Worm (Caenorhabditis elegans) whole organism, L4 larva: Measurements from ENCODE around the gene F58B4.2.

Source experiments
- D1046.2 ChIP-seq: fragments of 200-800 bp; sonication (Bioruptor generic); IDR thresholded peaks from 2 replicates; pipeline ENCODE4 v1.3.6; 2022; ENCODE audit warnings: missing genetic modification characterization, missing compliant biosample characterization
- F44E2.7 ChIP-seq: fragments of 200-800 bp; sonication (Bioruptor generic); IDR thresholded peaks from 2 replicates; pipeline ENCODE4 v2.1.2; 2022; ENCODE audit warnings: missing genetic modification characterization, missing compliant biosample characterization
- R02D3.7 ChIP-seq: fragments of 150-350 bp; sonication (generic microtip); optimal IDR thresholded peaks from 3 replicates; lab custom pipeline; 2014; ENCODE audit warnings: missing biosample characterization, missing genetic modification characterization
- Y105C5A.15 ChIP-seq: fragments of 200-800 bp; sonication (Bioruptor generic); IDR thresholded peaks from 2 replicates; pipeline ENCODE4 v1.3.6; 2022; ENCODE audit warnings: missing genetic modification characterization, missing compliant biosample characterization
- Y48G9A.11 ChIP-seq: fragments of 200-800 bp; sonication (Bioruptor generic); IDR thresholded peaks from 2 replicates; pipeline ENCODE4 v1.3.6; 2022; ENCODE audit warnings: missing genetic modification reagents, missing genetic modification characterization, missing compliant biosample characterization
- Y5F2A.4 ChIP-seq: fragments of 200-800 bp; sonication (Bioruptor generic); optimal IDR thresholded peaks from 2 replicates; lab custom pipeline; 2018; ENCODE audit warnings: mild to moderate bottlenecking, missing genetic modification characterization, missing compliant biosample characterization
- Y75B8A.6 ChIP-seq: fragments of 200-800 bp; sonication (Bioruptor generic); IDR thresholded peaks from 2 replicates; pipeline ENCODE4 v1.3.6; 2022; ENCODE audit warnings: missing genetic modification reagents, missing genetic modification characterization, missing compliant biosample characterization
- aha-1 ChIP-seq: fragments of 150-350 bp; peaks from one replicate; lab custom pipeline; 2014; ENCODE audit warnings: missing biosample characterization, missing genetic modification characterization
- aly-2 ChIP-seq: sonication (generic microtip); optimal IDR thresholded peaks from 2 replicates; lab custom pipeline; 2018; ENCODE audit warnings: missing biosample characterization, missing genetic modification characterization
- ama-1 ChIP-seq: fragments of 150-350 bp; optimal IDR thresholded peaks from 2 replicates; lab custom pipeline; 2014; ENCODE audit warnings: inconsistent platforms, mixed read lengths
- arid-1 ChIP-seq: fragments of 200-800 bp; sonication (Bioruptor generic); conservative IDR thresholded peaks from 2 replicates; pipeline ENCODE4 v1.3.6; 2022; ENCODE audit warnings: missing genetic modification reagents, missing genetic modification characterization, missing compliant biosample characterization
- attf-4 ChIP-seq: sonication (generic microtip); optimal IDR thresholded peaks from 3 replicates; lab custom pipeline; 2017; ENCODE audit warnings: missing biosample characterization, missing genetic modification characterization
- ceh-32 ChIP-seq: sonication (generic microtip); optimal IDR thresholded peaks from 2 replicates; lab custom pipeline; 2016; ENCODE audit warnings: mild to moderate bottlenecking, missing genetic modification characterization, missing compliant biosample characterization; ENCODE audit not compliant: poor library complexity
- ceh-44 ChIP-seq: fragments of 200-800 bp; sonication (Bioruptor generic); IDR thresholded peaks from 2 replicates; pipeline ENCODE4 v1.3.6; 2022; ENCODE audit warnings: missing genetic modification reagents, missing genetic modification characterization, missing compliant biosample characterization
- ces-1 ChIP-seq: fragments of 150-350 bp; sonication (generic microtip); optimal IDR thresholded peaks from 4 replicates; lab custom pipeline; 2014; ENCODE audit warnings: missing biosample characterization, missing genetic modification reagents, missing genetic modification characterization
- dmd-6 ChIP-seq: fragments of 200-800 bp; sonication (Bioruptor generic); IDR thresholded peaks from 2 replicates; pipeline ENCODE4 v1.3.6; 2022; ENCODE audit warnings: missing genetic modification reagents, missing genetic modification characterization, missing compliant biosample characterization
- dmd-8 ChIP-seq: fragments of 200-800 bp; sonication (Bioruptor generic); IDR thresholded peaks from 2 replicates; pipeline ENCODE4 v1.3.6; 2022; ENCODE audit warnings: missing genetic modification characterization, missing compliant biosample characterization
- duxl-1 ChIP-seq: sonication (generic microtip); optimal IDR thresholded peaks from 2 replicates; lab custom pipeline; 2016; ENCODE audit warnings: mild to moderate bottlenecking, missing genetic modification characterization, moderate library complexity, missing compliant biosample characterization; ENCODE audit not compliant: poor library complexity
- egl-27 ChIP-seq: sonication (generic microtip); optimal IDR thresholded peaks from 3 replicates; lab custom pipeline; 2017; ENCODE audit warnings: missing biosample characterization, missing genetic modification reagents, missing genetic modification characterization
- fos-1 ChIP-seq: fragments of 150-350 bp; optimal IDR thresholded peaks from 2 replicates; lab custom pipeline; 2014; ENCODE audit warnings: missing biosample characterization, missing genetic modification characterization
- hlh-11 ChIP-seq: fragments of 200-800 bp; sonication (Bioruptor generic); optimal IDR thresholded peaks from 2 replicates; lab custom pipeline; 2018; ENCODE audit warnings: mild to moderate bottlenecking, missing genetic modification characterization, missing compliant biosample characterization
- hlh-30 ChIP-seq: sonication (generic microtip); optimal IDR thresholded peaks from 2 replicates; lab custom pipeline; 2017; ENCODE audit warnings: antibody characterized with exemption, mild to moderate bottlenecking, missing genetic modification characterization, missing compliant biosample characterization; ENCODE audit not compliant: insufficient read depth
- jun-1 ChIP-seq: fragments of 150-350 bp; optimal IDR thresholded peaks from 2 replicates; lab custom pipeline; 2014; ENCODE audit warnings: missing biosample characterization, missing genetic modification reagents, missing genetic modification characterization
- lim-7 ChIP-seq: fragments of 200-800 bp; sonication (Bioruptor generic); IDR thresholded peaks from 2 replicates; pipeline ENCODE4 v1.3.6; 2022; ENCODE audit warnings: missing genetic modification characterization, missing compliant biosample characterization
- lin-13 ChIP-seq: fragments of 150-350 bp; optimal IDR thresholded peaks from 2 replicates; lab custom pipeline; 2014; ENCODE audit warnings: missing biosample characterization, missing genetic modification reagents, missing genetic modification characterization
- lin-38 ChIP-seq: fragments of 200-800 bp; sonication (Bioruptor generic); IDR thresholded peaks from 2 replicates; pipeline ENCODE4 v1.3.6; 2022; ENCODE audit warnings: missing genetic modification reagents, missing genetic modification characterization, missing compliant biosample characterization
- lin-39 ChIP-seq: fragments of 150-350 bp; optimal IDR thresholded peaks from 2 replicates; lab custom pipeline; 2014; ENCODE audit warnings: missing biosample characterization, missing genetic modification reagents, missing genetic modification characterization
- lir-3 ChIP-seq: sonication (generic microtip); optimal IDR thresholded peaks from 2 replicates; lab custom pipeline; 2016; ENCODE audit warnings: mild to moderate bottlenecking, missing genetic modification characterization, missing compliant biosample characterization
- lsy-2 ChIP-seq, 2 experiments: fragments of 150-350 bp in 1 of 2; sonication (generic microtip) in 1 of 2; optimal IDR thresholded peaks; 2 replicates each; lab custom pipeline; 2014 to 2017; ENCODE audit warnings: missing biosample characterization in 2 of 2, missing genetic modification characterization in 2 of 2
- madf-5 ChIP-seq, 2 experiments: fragments of 200-800 bp; sonication (Bioruptor generic); IDR thresholded peaks; 2 replicates each; pipeline ENCODE4 v1.3.6; 2022; ENCODE audit warnings: missing compliant biosample characterization in 2 of 2, missing genetic modification characterization in 2 of 2
- madf-9 ChIP-seq: fragments of 200-800 bp; sonication (Bioruptor generic); conservative IDR thresholded peaks from 2 replicates; pipeline ENCODE4 v1.3.6; 2022; ENCODE audit warnings: missing genetic modification reagents, missing genetic modification characterization, missing compliant biosample characterization
- mdl-1 ChIP-seq, 2 experiments: fragments of 150-350 bp in 1 of 2; sonication (generic microtip) in 1 of 2; optimal IDR thresholded peaks; 2 replicates each; lab custom pipeline; 2014 to 2017; ENCODE audit warnings: missing biosample characterization in 2 of 2, missing genetic modification characterization in 2 of 2
- mdt-29 ChIP-seq: fragments of 200-800 bp; sonication (Bioruptor generic); IDR thresholded peaks from 2 replicates; pipeline ENCODE4 v1.3.6; 2022; ENCODE audit warnings: missing genetic modification reagents, missing genetic modification characterization, missing compliant biosample characterization
- mep-1 ChIP-seq: fragments of 150-350 bp; sonication (generic microtip); optimal IDR thresholded peaks from 3 replicates; lab custom pipeline; 2014; ENCODE audit warnings: missing biosample characterization, missing genetic modification characterization
- mes-2 ChIP-seq: sonication (generic microtip); optimal IDR thresholded peaks from 2 replicates; lab custom pipeline; 2016; ENCODE audit warnings: missing genotype, mild to moderate bottlenecking, missing genetic modification characterization, missing compliant biosample characterization; ENCODE audit not compliant: poor library complexity, severe bottlenecking
- mxl-2 ChIP-seq: fragments of 200-800 bp; sonication (Bioruptor generic); conservative IDR thresholded peaks from 2 replicates; pipeline ENCODE4 v1.3.6; 2022; ENCODE audit warnings: missing genetic modification reagents, missing genetic modification characterization, missing compliant biosample characterization
- nhr-11 ChIP-seq: fragments of 150-350 bp; optimal IDR thresholded peaks from 2 replicates; lab custom pipeline; 2014; ENCODE audit warnings: missing biosample characterization, missing genetic modification characterization
- nhr-111 ChIP-seq: fragments of 200-800 bp; sonication (Bioruptor generic); optimal IDR thresholded peaks from 2 replicates; lab custom pipeline; 2018; ENCODE audit warnings: mild to moderate bottlenecking, missing genetic modification characterization, missing compliant biosample characterization
- nhr-28 ChIP-seq: fragments of 150-350 bp; optimal IDR thresholded peaks from 2 replicates; lab custom pipeline; 2014; ENCODE audit warnings: missing biosample characterization, missing genetic modification characterization
- nhr-41 ChIP-seq: fragments of 200-800 bp; sonication (Bioruptor generic); IDR thresholded peaks from 2 replicates; pipeline ENCODE4 v1.3.6; 2022; ENCODE audit warnings: missing genetic modification reagents, missing genetic modification characterization, missing compliant biosample characterization
- nhr-48 ChIP-seq: sonication (generic microtip); optimal IDR thresholded peaks from 2 replicates; lab custom pipeline; 2016; ENCODE audit warnings: mild to moderate bottlenecking, missing genetic modification characterization, missing compliant biosample characterization
- nhr-6 ChIP-seq: fragments of 150-350 bp; optimal IDR thresholded peaks from 2 replicates; lab custom pipeline; 2014; ENCODE audit warnings: missing biosample characterization, missing genetic modification characterization
- nhr-77 ChIP-seq: fragments of 150-350 bp; optimal IDR thresholded peaks from 2 replicates; lab custom pipeline; 2014; ENCODE audit warnings: missing biosample characterization, missing genetic modification characterization
- pqm-1 ChIP-seq: sonication (generic microtip); optimal IDR thresholded peaks from 2 replicates; lab custom pipeline; 2017; ENCODE audit warnings: missing biosample characterization, missing genetic modification characterization
- rbr-2 ChIP-seq: sonication (generic microtip); optimal IDR thresholded peaks from 2 replicates; lab custom pipeline; 2016; ENCODE audit warnings: missing genotype, missing genetic modification characterization, missing compliant biosample characterization
- skn-1 ChIP-seq: fragments of 150-350 bp; optimal IDR thresholded peaks from 2 replicates; lab custom pipeline; 2014; ENCODE audit warnings: missing biosample characterization, missing genetic modification characterization
- snpc-1.2 ChIP-seq: fragments of 200-800 bp; sonication (Bioruptor generic); IDR thresholded peaks from 2 replicates; pipeline ENCODE4 v1.3.6; 2022; ENCODE audit warnings: missing genetic modification reagents, missing genetic modification characterization, missing compliant biosample characterization
- spr-3 ChIP-seq: fragments of 200-800 bp; sonication (Bioruptor generic); optimal IDR thresholded peaks from 2 replicates; lab custom pipeline; 2018; ENCODE audit warnings: mild to moderate bottlenecking, missing genetic modification characterization, missing compliant biosample characterization
- tag-97 ChIP-seq: fragments of 200-800 bp; sonication (Bioruptor generic); IDR thresholded peaks from 2 replicates; pipeline ENCODE4 v1.3.6; 2022; ENCODE audit warnings: missing genetic modification characterization, missing compliant biosample characterization
- zip-11 ChIP-seq: fragments of 200-800 bp; sonication (Bioruptor generic); IDR thresholded peaks from 2 replicates; pipeline ENCODE4 v1.3.6; 2022; ENCODE audit warnings: missing genetic modification characterization, missing compliant biosample characterization
- ztf-11 ChIP-seq: fragments of 150-350 bp; optimal IDR thresholded peaks from 2 replicates; lab custom pipeline; 2014; ENCODE audit warnings: missing biosample characterization, missing genetic modification characterization
- ztf-7 ChIP-seq: fragments of 150-350 bp; optimal IDR thresholded peaks from 2 replicates; lab custom pipeline; 2014; ENCODE audit warnings: missing biosample characterization, missing genetic modification characterization

F58B4.2 gene

ce11 chrV:10940571-10940991 is 22.3 kb upstream of the F58B4.2 start (continued):
- no peak for TF ChIP-seq spr-3 (GFP tag; lab: Kevin White, UChicago)
- TF ChIP-seq nhr-48 = peak; percentile 89
- no peak for TF ChIP-seq Y75B8A.6
- no peak for TF ChIP-seq jun-1
- no peak for TF ChIP-seq snpc-1.2 (GFP tag; lab: Robert Waterston, UW)
- TF ChIP-seq nhr-6 (tag; lab: Kevin White, UChicago) = peak; percentile 8
- TF ChIP-seq pqm-1 (tag; lab: Kevin White, UChicago) = peak; percentile 28
- no peak for TF ChIP-seq skn-1 (tag; lab: Kevin White, UChicago)
- peak; percentile 95 for TF ChIP-seq nhr-28 (tag; lab: Kevin White, UChicago)
- no peak for TF ChIP-seq ztf-11 (tag; lab: Kevin White, UChicago)
- TF ChIP-seq Y105C5A.15 (GFP tag; lab: Robert Waterston, UW) = no peak
- peak; percentile 95 for TF ChIP-seq hlh-11
- TF ChIP-seq mxl-2 (GFP tag; lab: Robert Waterston, UW) = no peak
- no peak for TF ChIP-seq madf-9 (GFP tag; lab: Robert Waterston, UW)
- TF ChIP-seq nhr-11 (tag; lab: Kevin White, UChicago) = peak; percentile 31
- TF ChIP-seq hlh-30 (tag; lab: Kevin White, UChicago) = peak; percentile 58
- TF ChIP-seq fos-1 = no peak
- no peak for TF ChIP-seq R02D3.7 (tag; lab: Kevin White, UChicago)
- peak; percentile 70 to 72 for TF ChIP-seq mdl-1 (tag; optimal IDR thresholded peaks at IDR 0.05; lab: Kevin White, UChicago)
- peak; percentile 38 for TF ChIP-seq lin-38 (GFP tag; lab: Robert Waterston, UW)
- TF ChIP-seq ceh-44 (GFP tag; lab: Robert Waterston, UW) = no peak
- no peak for TF ChIP-seq madf-5 (GFP tag; IDR thresholded peaks at IDR 0.05; lab: Robert Waterston, UW)
- peak; percentile 66 for TF ChIP-seq nhr-77 (tag; lab: Kevin White, UChicago)
- TF ChIP-seq F44E2.7 (GFP tag; lab: Robert Waterston, UW) = no peak
- peak; percentile 61 for TF ChIP-seq mes-2
- TF ChIP-seq lim-7 = no peak
- TF ChIP-seq nhr-41 (GFP tag; lab: Robert Waterston, UW) = 0 out of 2 replicates have a peak, but pooled peaks have one; percentile 31
- no peak for TF ChIP-seq ceh-32
- TF ChIP-seq duxl-1 (tag; lab: Kevin White, UChicago) = no peak
- TF ChIP-seq aha-1 (tag; lab: Kevin White, UChicago) = peak; percentile 49
- no peak for TF ChIP-seq lir-3 (tag; lab: Kevin White, UChicago)
- no peak for TF ChIP-seq mdt-29 (GFP tag; lab: Robert Waterston, UW)
- no peak for TF ChIP-seq aly-2 (tag; lab: Kevin White, UChicago)
- peak; percentile 65 for TF ChIP-seq mep-1
- TF ChIP-seq D1046.2 (GFP tag; lab: Robert Waterston, UW) = no peak
- TF ChIP-seq arid-1 (GFP tag; lab: Robert Waterston, UW) = 0 out of 2 replicates have a peak, but pooled peaks have one; percentile 10
- TF ChIP-seq attf-4 (tag; lab: Kevin White, UChicago) = no peak
- no peak for TF ChIP-seq tag-97 (GFP tag; lab: Robert Waterston, UW)
- peak; percentile 58 for TF ChIP-seq ama-1 (lab: Kevin White, UChicago)
- no peak for TF ChIP-seq Y5F2A.4 (GFP tag; lab: Kevin White, UChicago)
- TF ChIP-seq nhr-111 (GFP tag; lab: Kevin White, UChicago) = no peak
- TF ChIP-seq dmd-8 = no peak
- no peak for TF ChIP-seq ces-1
- peak; percentile 91 for TF ChIP-seq ztf-7 (tag; lab: Kevin White, UChicago)
- peak in 1 of 2 experiments; percentile 73 for TF ChIP-seq lsy-2 (tag; optimal IDR thresholded peaks at IDR 0.05; lab: Kevin White, UChicago)
- peak; percentile 67 for TF ChIP-seq lin-13
- TF ChIP-seq egl-27 (tag; lab: Kevin White, UChicago) = no peak
- TF ChIP-seq dmd-6 (GFP tag; lab: Robert Waterston, UW) = peak; percentile 85; the same call in 1 of the 2 replicates
- no peak for TF ChIP-seq zip-11 (GFP tag; lab: Robert Waterston, UW)
- no peak for TF ChIP-seq Y48G9A.11 (GFP tag; lab: Robert Waterston, UW)
- TF ChIP-seq rbr-2 (tag; lab: Kevin White, UChicago) = peak; percentile 42
- TF ChIP-seq lin-39 (tag; lab: Kevin White, UChicago) = no peak
